Worm (Caenorhabditis elegans) whole organism, L4 larva: ENCODE data around the gene srj-40.

Experiments
- F49E8.2 ChIP-seq: sonication (generic microtip); optimal IDR thresholded peaks from 2 replicates; lab custom pipeline; 2016; ENCODE audit warnings: missing compliant biosample characterization, mild to moderate bottlenecking, missing genetic modification characterization, borderline replicate concordance
- saeg-2 ChIP-seq: fragments of 200-800 bp; sonication (Bioruptor generic); IDR thresholded peaks from 2 replicates; pipeline ENCODE4 v1.3.6; 2022; ENCODE audit warnings: missing genetic modification reagents, missing genetic modification characterization, missing compliant biosample characterization

DNA sequence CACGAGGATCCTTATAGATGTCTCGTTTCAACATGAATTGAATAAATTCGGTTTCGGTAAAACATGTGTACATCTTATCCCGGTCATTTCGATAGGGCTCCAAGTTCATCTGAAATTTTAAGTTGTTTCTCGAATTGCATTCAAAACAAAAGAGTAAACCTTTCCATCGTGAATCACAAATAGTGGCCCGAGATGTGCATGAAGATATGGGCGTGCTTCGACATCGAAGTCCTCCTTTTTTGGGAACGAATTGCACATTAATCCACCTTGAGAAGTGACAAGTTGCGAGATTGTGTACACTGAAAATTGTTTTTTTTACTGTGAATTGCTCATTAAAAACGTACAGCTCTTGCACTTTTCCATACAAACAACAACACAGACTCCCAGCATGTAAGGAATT is 45.5 kb upstream of the srj-40 start:
- no peak for TF ChIP-seq saeg-2 (GFP tag; lab: Robert Waterston, UW)
- no peak for TF ChIP-seq F49E8.2
